Worm (Caenorhabditis elegans) whole organism, L1 larva: Measurements from ENCODE around the gene twk-49.

ENCODE experiments used
- efl-1 ChIP-seq, 4 experiments: fragments of 150-350 bp; optimal IDR thresholded peaks in 3 of 4; peaks in 1 of 4; 1 replicate in 1 of 4; 2 replicates in 3 of 4; lab custom pipeline; 2014; ENCODE audit warnings: missing biosample characterization in 2 of 4, missing genetic modification characterization in 2 of 4, missing genetic modification reagents in 2 of 4
- fkh-10 ChIP-seq: sonication (generic microtip); optimal IDR thresholded peaks from 2 replicates; lab custom pipeline; 2017; ENCODE audit warnings: missing biosample characterization, missing genetic modification reagents, missing genetic modification characterization
- fkh-4 ChIP-seq: sonication (generic microtip); optimal IDR thresholded peaks from 2 replicates; lab custom pipeline; 2016; ENCODE audit warnings: missing compliant biosample characterization, missing genetic modification characterization, borderline replicate concordance
- lin-13 ChIP-seq: fragments of 150-350 bp; optimal IDR thresholded peaks from 2 replicates; lab custom pipeline; 2014; ENCODE audit warnings: missing biosample characterization, missing genetic modification reagents, missing genetic modification characterization
- nhr-11 ChIP-seq: fragments of 150-350 bp; optimal IDR thresholded peaks from 2 replicates; lab custom pipeline; 2014; ENCODE audit warnings: missing biosample characterization, missing genetic modification characterization
- snpc-4 ChIP-seq: fragments of 150-350 bp; optimal IDR thresholded peaks from 2 replicates; lab custom pipeline; 2014; ENCODE audit warnings: missing biosample characterization, missing genetic modification characterization
- tbx-2 ChIP-seq: sonication (generic microtip); optimal IDR thresholded peaks from 2 replicates; lab custom pipeline; 2016; ENCODE audit warnings: missing genetic modification characterization, missing compliant biosample characterization
- unc-30 ChIP-seq: sonication (generic microtip); optimal IDR thresholded peaks from 2 replicates; lab custom pipeline; 2017; ENCODE audit warnings: missing biosample characterization, missing genetic modification characterization

ce11 chrII:6521316-6521715 is 22.3 kb upstream of the twk-49 start, which contains the start of gene toe-2:
- no peak for TF ChIP-seq snpc-4
- no peak for TF ChIP-seq fkh-4
- no peak for TF ChIP-seq tbx-2 (tag; lab: Kevin White, UChicago)
- TF ChIP-seq lin-13 = no peak
- no peak for TF ChIP-seq unc-30
- no peak for TF ChIP-seq nhr-11
- no peak for TF ChIP-seq fkh-10 (GFP tag; lab: Kevin White, UChicago)
- no peak for TF ChIP-seq efl-1 (optimal IDR thresholded peaks at IDR 0.05; lab: Kevin White, UChicago)
- no peak for TF ChIP-seq efl-1 (GFP tag; optimal IDR thresholded peaks at IDR 0.05 in 1 of 2; lab: Kevin White, UChicago)
